Worm (Caenorhabditis elegans) whole organism, L2 larva: Measurements from ENCODE around the gene F59B10.4.

ENCODE experiments used
- F13H6.1 ChIP-seq: sonication (generic microtip); optimal IDR thresholded peaks from 2 replicates; lab custom pipeline; 2016; ENCODE audit warnings: missing genetic modification characterization, missing compliant biosample characterization
- Y55F3AM.14 ChIP-seq: fragments of 200-800 bp; sonication (Bioruptor generic); optimal IDR thresholded peaks from 2 replicates; lab custom pipeline; 2018; ENCODE audit warnings: mild to moderate bottlenecking, missing genetic modification characterization, missing compliant biosample characterization
- ZK546.5 ChIP-seq: sonication (generic microtip); optimal IDR thresholded peaks from 2 replicates; lab custom pipeline; 2017; ENCODE audit warnings: missing biosample characterization, missing genetic modification characterization
- aly-2 ChIP-seq: fragments of 150-350 bp; optimal IDR thresholded peaks from 2 replicates; lab custom pipeline; 2014; ENCODE audit warnings: missing biosample characterization, missing genetic modification characterization
- ama-1 ChIP-seq: fragments of 150-350 bp; optimal IDR thresholded peaks from 2 replicates; lab custom pipeline; 2018; ENCODE audit warnings: inconsistent platforms
- blmp-1 ChIP-seq: sonication (generic microtip); optimal IDR thresholded peaks from 2 replicates; lab custom pipeline; 2017; ENCODE audit warnings: missing genetic modification characterization, mild to moderate bottlenecking, missing compliant biosample characterization, antibody characterized with exemption, moderate library complexity; ENCODE audit not compliant: insufficient read depth
- ceh-16 ChIP-seq: fragments of 150-350 bp; optimal IDR thresholded peaks from 2 replicates; lab custom pipeline; 2014; ENCODE audit warnings: missing biosample characterization, missing genetic modification characterization
- crh-2 ChIP-seq: sonication (generic microtip); optimal IDR thresholded peaks from 2 replicates; lab custom pipeline; 2017; ENCODE audit warnings: missing biosample characterization, missing genetic modification characterization
- fos-1 ChIP-seq: fragments of 150-350 bp; optimal IDR thresholded peaks from 2 replicates; lab custom pipeline; 2014; ENCODE audit warnings: missing biosample characterization, missing genetic modification characterization
- gmeb-1 ChIP-seq: fragments of 150-350 bp; optimal IDR thresholded peaks from 2 replicates; lab custom pipeline; 2014; ENCODE audit warnings: missing biosample characterization, missing genetic modification characterization
- lin-11 ChIP-seq: fragments of 150-350 bp; sonication (generic microtip); optimal IDR thresholded peaks from 2 replicates; lab custom pipeline; 2014; ENCODE audit warnings: missing biosample characterization, missing genetic modification characterization, inconsistent platforms, mixed read lengths
- lin-39 ChIP-seq: fragments of 150-350 bp; optimal IDR thresholded peaks from 2 replicates; lab custom pipeline; 2014; ENCODE audit warnings: missing biosample characterization, missing genetic modification reagents, missing genetic modification characterization
- lsy-2 ChIP-seq, 2 experiments: fragments of 150-350 bp in 1 of 2; sonication (generic microtip) in 1 of 2; optimal IDR thresholded peaks; 2 replicates each; lab custom pipeline; 2014 to 2017; ENCODE audit warnings: missing biosample characterization in 2 of 2, missing genetic modification characterization in 2 of 2
- mbf-1 ChIP-seq: sonication (generic microtip); optimal IDR thresholded peaks from 2 replicates; lab custom pipeline; 2017; ENCODE audit warnings: missing biosample characterization, missing genetic modification characterization
- nhr-11 ChIP-seq: fragments of 150-350 bp; optimal IDR thresholded peaks from 2 replicates; lab custom pipeline; 2014; ENCODE audit warnings: missing biosample characterization, missing genetic modification characterization
- nhr-12 ChIP-seq: fragments of 150-350 bp; optimal IDR thresholded peaks from 2 replicates; lab custom pipeline; 2014; ENCODE audit warnings: missing biosample characterization, missing genetic modification characterization
- nhr-129 ChIP-seq: fragments of 150-350 bp; optimal IDR thresholded peaks from 2 replicates; lab custom pipeline; 2014; ENCODE audit warnings: missing biosample characterization, missing genetic modification characterization
- nhr-21 ChIP-seq: fragments of 150-350 bp; optimal IDR thresholded peaks from 2 replicates; lab custom pipeline; 2014; ENCODE audit warnings: missing biosample characterization, missing genetic modification characterization
- nhr-23 ChIP-seq: fragments of 150-350 bp; optimal IDR thresholded peaks from 2 replicates; lab custom pipeline; 2014; ENCODE audit warnings: missing biosample characterization, missing genetic modification reagents, missing genetic modification characterization
- nhr-237 ChIP-seq: fragments of 150-350 bp; optimal IDR thresholded peaks from 2 replicates; lab custom pipeline; 2014; ENCODE audit warnings: missing biosample characterization, missing genetic modification characterization
- nhr-25 ChIP-seq: fragments of 150-350 bp; sonication (generic microtip); optimal IDR thresholded peaks from 3 replicates; lab custom pipeline; 2014; ENCODE audit warnings: missing biosample characterization, missing genetic modification characterization
- nhr-6 ChIP-seq: fragments of 150-350 bp; optimal IDR thresholded peaks from 2 replicates; lab custom pipeline; 2014; ENCODE audit warnings: missing biosample characterization, missing genetic modification characterization
- nhr-77 ChIP-seq: fragments of 150-350 bp; optimal IDR thresholded peaks from 2 replicates; lab custom pipeline; 2014; ENCODE audit warnings: missing biosample characterization, missing genetic modification characterization
- peb-1 ChIP-seq: fragments of 150-350 bp; optimal IDR thresholded peaks from 2 replicates; lab custom pipeline; 2014; ENCODE audit warnings: missing biosample characterization, missing genetic modification characterization
- sem-4 ChIP-seq: fragments of 150-350 bp; optimal IDR thresholded peaks from 2 replicates; lab custom pipeline; 2014; ENCODE audit warnings: missing biosample characterization, missing genetic modification reagents, missing genetic modification characterization
- sma-3 ChIP-seq: sonication (generic microtip); optimal IDR thresholded peaks from 2 replicates; lab custom pipeline; 2016; ENCODE audit warnings: missing genetic modification reagents, missing genetic modification characterization, missing compliant biosample characterization
- snpc-4 ChIP-seq: fragments of 150-350 bp; optimal IDR thresholded peaks from 2 replicates; lab custom pipeline; 2014; ENCODE audit warnings: missing biosample characterization, missing genetic modification characterization
- unc-39 ChIP-seq: fragments of 150-350 bp; optimal IDR thresholded peaks from 2 replicates; lab custom pipeline; 2014; ENCODE audit warnings: missing biosample characterization, missing genetic modification characterization
- unc-55 ChIP-seq: fragments of 150-350 bp; sonication (generic microtip); optimal IDR thresholded peaks from 3 replicates; lab custom pipeline; 2014; ENCODE audit warnings: missing biosample characterization, missing genetic modification reagents, missing genetic modification characterization
- zag-1 ChIP-seq: fragments of 150-350 bp; optimal IDR thresholded peaks from 2 replicates; lab custom pipeline; 2014; ENCODE audit warnings: missing biosample characterization, missing genetic modification characterization

Gene F59B10.4

ce11 chrII:10529218-10529751, 10.4 kb upstream of the F59B10.4 start:
- TF ChIP-seq sem-4 (peak; percentile 42), nhr-12 (tag; lab: Kevin White, UChicago) (no peak)

DNA sequence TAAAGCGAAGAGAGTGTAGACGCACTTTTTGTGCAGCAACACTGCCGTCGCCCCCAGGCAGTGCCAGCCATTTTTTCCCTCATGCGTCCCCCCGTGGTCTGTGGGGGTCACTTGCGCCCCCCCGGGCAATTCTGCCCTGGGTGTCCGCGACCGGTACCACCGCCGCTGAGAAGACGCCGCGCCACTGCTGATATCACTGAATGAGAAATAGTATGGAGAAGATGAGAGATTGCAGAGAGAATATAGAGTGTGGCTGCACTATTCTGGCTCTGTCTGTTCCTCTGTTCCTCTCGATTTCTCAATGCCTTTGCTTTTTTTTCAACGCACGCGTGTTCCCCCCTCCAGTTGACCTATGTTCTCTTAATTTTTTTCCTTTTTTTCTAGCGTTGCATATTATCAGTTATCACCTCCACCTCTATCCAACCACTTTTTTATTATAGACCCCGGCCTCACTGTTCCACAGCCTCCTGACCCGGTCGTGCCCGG, 8.8 kb upstream of the F59B10.4 start, which contains the start of gene mab-10:
TSS of gene mab-10 (plus strand) at position 436 of the 486 bp plus-strand sequence.
- no peak for TF ChIP-seq aly-2 (tag; lab: Kevin White, UChicago)
- peak; percentile 45 for TF ChIP-seq fos-1 (tag; lab: Kevin White, UChicago)
- peak; percentile 83 for TF ChIP-seq zag-1 (tag; lab: Kevin White, UChicago)
- no peak for TF ChIP-seq nhr-21 (tag; lab: Kevin White, UChicago)
- peak; percentile 72 for TF ChIP-seq F13H6.1 (tag; lab: Kevin White, UChicago)
- peak in 1 of 2 experiments; percentile 34 for TF ChIP-seq lsy-2 (tag; optimal IDR thresholded peaks at IDR 0.05; lab: Kevin White, UChicago)
- peak; percentile 27 for TF ChIP-seq unc-55 (GFP tag; lab: Kevin White, UChicago)
- no peak for TF ChIP-seq nhr-25 (tag; lab: Kevin White, UChicago)
- no peak for TF ChIP-seq lin-11 (tag; lab: Kevin White, UChicago)
- peak; percentile 60 for TF ChIP-seq nhr-11 (tag; lab: Kevin White, UChicago)

DNA sequence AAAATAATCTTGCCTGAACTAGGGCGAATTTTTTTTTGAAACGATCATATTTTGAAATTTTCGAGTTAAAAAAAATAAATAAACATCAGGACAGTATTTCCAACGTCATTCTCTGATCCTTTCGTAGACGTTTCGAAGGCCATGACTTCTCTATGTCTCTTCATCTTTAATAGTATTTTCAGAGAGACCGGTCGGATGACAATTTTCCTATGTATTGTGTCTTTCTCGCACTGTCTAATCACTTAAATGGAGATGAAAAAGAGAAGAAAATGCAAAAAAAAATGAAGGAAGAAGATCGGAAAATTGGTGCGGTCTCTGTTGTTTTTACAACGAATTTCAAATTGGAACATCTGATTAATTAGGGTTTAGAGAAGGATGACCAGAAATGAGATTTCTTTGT, 6.2 kb upstream of the F59B10.4 start:
- TF ChIP-seq aly-2 (tag; lab: Kevin White, UChicago): no peak
- TF ChIP-seq ama-1 (lab: Kevin White, UChicago): no peak
- TF ChIP-seq crh-2 (tag; lab: Kevin White, UChicago): peak; percentile 17
- TF ChIP-seq blmp-1 (tag; lab: Kevin White, UChicago): no peak
- no peak for TF ChIP-seq peb-1 (tag; lab: Kevin White, UChicago)
- peak; percentile 23 for TF ChIP-seq nhr-25 (tag; lab: Kevin White, UChicago)
- no peak for TF ChIP-seq nhr-6 (tag; lab: Kevin White, UChicago)

DNA sequence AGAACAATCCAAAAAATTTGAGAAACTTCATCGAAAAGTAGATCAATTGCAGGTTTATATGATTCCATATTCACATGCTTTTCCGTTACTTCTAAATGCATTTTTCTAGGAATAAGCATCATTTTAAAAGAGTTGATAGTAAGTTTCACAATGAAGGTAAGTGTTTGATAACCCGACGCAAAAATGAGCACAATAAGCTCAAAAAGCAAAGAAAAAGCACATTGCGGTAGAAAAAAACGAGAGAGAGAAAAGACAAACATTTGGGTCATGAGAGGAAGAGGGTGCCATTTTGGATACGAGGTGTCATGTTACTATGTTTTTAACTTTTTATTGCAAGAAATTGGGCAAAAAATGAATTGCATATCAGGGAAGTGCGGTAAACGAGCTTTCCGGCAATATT, 5.5 kb upstream of the F59B10.4 start, which contains the start of gene F59B10.6:
TSS of gene F59B10.6 (minus strand) at position 101 of the 400 bp plus-strand sequence.
- TF ChIP-seq ZK546.5 (no peak), aly-2 (tag; lab: Kevin White, UChicago) (no peak), nhr-237 (no peak), mbf-1 (tag; lab: Kevin White, UChicago) (no peak), nhr-6 (tag; lab: Kevin White, UChicago) (no peak), blmp-1 (tag; lab: Kevin White, UChicago) (no peak), unc-55 (GFP tag; lab: Kevin White, UChicago) (no peak), snpc-4 (no peak)

ce11 chrII:10523583-10523982, 4.7 kb upstream of the F59B10.4 start, which contains the start of gene F59B10.5:
TSS of gene F59B10.5 (minus strand) at chrII:10523683.
- TF ChIP-seq unc-39 (tag; lab: Kevin White, UChicago) (no peak), F13H6.1 (tag; lab: Kevin White, UChicago) (no peak), nhr-129 (tag; lab: Kevin White, UChicago) (no peak), gmeb-1 (tag; lab: Kevin White, UChicago) (no peak), nhr-77 (tag; lab: Kevin White, UChicago) (no peak)
- TF ChIP-seq, all 48 proteins: peak for 0

DNA sequence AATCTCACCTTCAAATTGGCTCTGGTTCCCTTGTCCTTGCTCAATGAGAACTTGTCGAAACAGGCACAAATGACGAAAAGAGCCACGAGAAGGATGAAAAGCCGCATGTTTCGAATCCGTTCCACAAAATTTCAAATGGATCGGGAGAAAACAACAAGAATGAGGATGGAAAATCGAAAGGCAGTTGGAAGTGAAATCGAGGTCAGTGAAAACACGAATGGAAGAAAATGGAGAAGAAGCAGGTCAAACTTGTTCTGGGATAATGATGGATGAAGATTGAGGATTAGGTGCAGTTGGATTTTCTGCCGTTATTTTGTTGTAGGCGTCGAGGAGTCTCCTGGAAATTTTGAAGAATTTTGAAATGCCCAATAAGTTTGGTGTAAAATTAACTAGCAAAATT, 4.1 kb upstream of the F59B10.4 start:
- TF ChIP-seq sma-3 (no peak), ceh-16 (tag; lab: Kevin White, UChicago) (no peak), Y55F3AM.14 (GFP tag; lab: Kevin White, UChicago) (no peak), nhr-6 (tag; lab: Kevin White, UChicago) (no peak), nhr-23 (tag; lab: Kevin White, UChicago) (no peak), lin-39 (no peak), F13H6.1 (tag; lab: Kevin White, UChicago) (no peak), blmp-1 (tag; lab: Kevin White, UChicago) (peak; percentile 57)
